Fruit fly (Drosophila melanogaster) S2 (cell line): Measurements from ENCODE around the gene Dph1.

ENCODE experiments used
- CG8478 ChIP-seq: fragments of >200 bp; optimal IDR thresholded peaks from 2 replicates; lab custom pipeline; 2018
- CTCF ChIP-seq, 2 experiments: fragments of >200 bp; optimal IDR thresholded peaks; 2 replicates each; lab custom pipeline; 2018

Gene Dph1

DNA sequence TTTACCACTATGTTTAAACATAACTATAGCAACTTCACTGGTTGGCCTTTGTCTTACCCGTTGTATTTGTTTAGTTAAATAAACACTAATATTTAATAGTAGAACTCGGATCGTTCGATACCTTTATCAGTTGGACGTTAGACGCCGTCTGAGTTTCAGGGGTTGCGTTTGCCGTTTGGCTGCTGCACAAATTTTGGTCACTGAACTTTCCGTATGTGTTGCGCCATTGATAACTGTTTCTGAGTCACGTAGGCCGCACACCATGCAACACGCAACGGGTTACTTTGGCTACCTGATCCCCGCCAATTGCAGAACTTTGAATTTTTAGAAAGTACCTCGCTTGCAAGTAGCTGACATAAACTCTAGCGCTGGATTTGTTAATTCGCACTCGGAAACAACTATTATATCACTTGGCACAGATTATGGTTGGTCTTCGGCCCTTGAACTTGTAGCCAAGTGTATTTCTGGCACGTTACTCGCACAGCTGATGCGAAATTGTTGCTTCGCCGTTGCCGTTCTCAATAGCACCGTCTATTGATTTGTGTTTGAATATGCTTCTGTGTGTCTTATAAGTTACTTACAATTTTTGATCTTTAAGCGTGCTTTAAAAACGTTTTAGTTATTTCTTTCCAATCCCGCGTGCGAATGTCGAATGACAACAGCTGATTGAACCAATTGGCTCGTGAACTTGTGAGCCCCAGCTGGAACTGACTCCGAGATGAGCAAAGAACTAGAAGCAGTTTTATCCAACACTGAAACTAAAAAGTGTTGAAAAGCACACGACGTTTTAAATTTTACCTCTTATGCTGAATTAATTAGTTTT lies at the start of gene Dph1:
TSS of gene Dph1 (minus strand) at position 670 of the 823 bp plus-strand sequence.
- TF ChIP-seq CTCF (optimal IDR thresholded peaks at IDR 0.05; lab: Kevin White, UChicago) (peak in 1 of 2 experiments; percentile 5), CG8478 (lab: Kevin White, UChicago) (no peak)

DNA sequence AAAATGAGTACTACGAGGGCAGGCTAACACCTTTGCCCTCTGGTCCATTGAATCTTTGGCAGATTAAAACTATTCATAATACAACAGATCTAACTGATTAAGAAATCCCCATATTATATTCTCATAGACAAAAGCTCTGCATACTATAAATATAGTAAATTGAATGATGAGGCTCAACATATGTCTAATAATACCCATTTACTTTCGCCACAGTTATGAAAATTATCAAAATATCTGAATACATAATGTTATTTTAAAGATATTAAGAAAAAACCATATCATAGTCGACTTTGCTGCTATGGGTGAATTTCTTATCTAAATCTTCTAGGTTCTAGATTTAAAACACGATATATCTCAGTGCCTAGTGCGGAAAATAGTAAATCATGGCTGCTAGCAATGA lies 35.1 kb upstream of the Dph1 start, which contains the start of gene CG32087:
TSS of gene CG32087 (plus strand) at position 301 of the 400 bp plus-strand sequence.
- no peak for TF ChIP-seq CTCF (optimal IDR thresholded peaks at IDR 0.05; lab: Kevin White, UChicago)
- no peak for TF ChIP-seq CG8478 (lab: Kevin White, UChicago)

DNA sequence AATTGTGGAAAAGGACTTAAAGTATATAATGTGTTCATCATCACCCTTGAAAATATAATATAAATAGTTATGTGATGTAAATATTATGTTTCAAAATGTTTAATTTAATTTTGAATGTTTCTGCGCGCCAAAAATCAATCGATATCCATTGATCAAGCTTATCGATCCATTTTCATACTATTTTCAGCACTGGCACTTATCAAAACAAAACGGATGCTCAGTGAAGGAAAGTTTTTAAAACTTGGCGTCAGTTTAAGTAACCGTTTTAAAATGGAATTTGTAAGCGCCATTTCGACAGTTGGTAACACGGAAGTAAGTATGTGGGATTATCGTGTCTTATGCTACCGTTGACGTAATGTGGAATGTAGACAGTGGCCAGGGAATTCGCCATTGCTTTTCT lies 31.4 kb upstream of the Dph1 start, which contains the start of gene sunn:
TSS of gene sunn (plus strand) at position 202 of the 400 bp plus-strand sequence.
- no peak for TF ChIP-seq CG8478 (lab: Kevin White, UChicago)
- no peak for TF ChIP-seq CTCF (optimal IDR thresholded peaks at IDR 0.05; lab: Kevin White, UChicago)

DNA sequence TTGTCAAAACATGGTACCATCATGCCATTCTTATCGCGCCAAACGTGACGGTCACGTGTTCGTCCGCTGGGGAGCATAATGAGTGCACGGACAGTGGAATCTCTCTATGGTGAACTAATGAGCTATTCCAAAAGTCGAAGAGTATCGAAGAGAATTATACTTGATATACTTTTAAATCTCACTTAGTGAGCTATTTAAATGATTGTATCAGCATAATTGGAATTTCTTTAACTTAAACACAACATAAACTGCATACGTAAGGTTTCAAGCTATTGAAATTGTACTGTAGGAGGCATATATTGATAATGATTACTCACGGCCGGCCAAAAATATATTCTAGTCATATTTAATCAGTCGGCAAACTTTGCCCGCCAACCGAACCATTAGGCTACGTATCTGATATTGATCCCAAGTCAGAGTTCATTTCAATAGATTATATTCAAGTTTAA lies 24.8 kb upstream of the Dph1 start:
- TF ChIP-seq CTCF (optimal IDR thresholded peaks at IDR 0.05; lab: Kevin White, UChicago) = no peak
- TF ChIP-seq CG8478 (lab: Kevin White, UChicago) = no peak

DNA sequence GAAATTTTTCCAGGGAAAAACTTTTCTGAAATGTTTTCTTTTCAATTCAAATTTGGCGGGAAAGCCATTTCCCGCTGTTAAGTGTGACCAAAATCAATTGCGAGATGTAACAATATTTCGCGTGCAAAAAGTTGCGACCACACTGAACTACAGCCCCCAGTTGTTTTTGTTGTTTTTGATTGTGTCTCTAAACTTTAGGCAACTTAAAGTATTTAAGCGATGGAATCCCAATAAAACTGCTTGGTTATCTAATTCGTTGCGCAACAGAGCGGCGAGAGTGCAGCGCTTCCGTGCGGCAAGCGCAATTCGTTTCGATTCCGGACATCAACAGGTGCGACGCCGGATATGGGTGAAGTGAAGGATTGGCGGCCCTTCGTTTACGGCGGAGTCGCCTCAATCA lies 24.0 kb upstream of the Dph1 start, which contains the start of gene Bmcp:
TSS of gene Bmcp (plus strand) at position 155 of the 400 bp plus-strand sequence.
- TF ChIP-seq CG8478 (lab: Kevin White, UChicago) (no peak), CTCF (optimal IDR thresholded peaks at IDR 0.05; lab: Kevin White, UChicago) (no peak)

DNA sequence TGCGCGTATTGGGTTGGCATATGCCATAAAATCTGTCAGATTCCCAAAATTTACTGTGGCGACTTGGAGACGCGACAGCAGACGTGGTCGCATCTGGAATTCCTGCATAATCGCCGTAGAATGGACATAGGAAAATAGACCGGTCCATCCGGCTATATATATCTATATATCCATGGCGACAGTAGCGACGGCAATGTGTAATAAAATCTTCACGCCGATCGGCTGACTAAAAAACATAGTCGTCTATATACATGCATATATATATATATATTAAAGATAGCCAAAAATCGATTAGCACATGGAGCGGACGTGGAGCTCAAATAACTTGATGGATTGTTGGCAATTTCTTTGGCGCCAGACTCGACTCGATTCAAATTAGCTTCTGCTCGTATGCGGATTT lies 21.2 kb upstream of the Dph1 start:
- no peak for TF ChIP-seq CTCF (optimal IDR thresholded peaks at IDR 0.05; lab: Kevin White, UChicago)

DNA sequence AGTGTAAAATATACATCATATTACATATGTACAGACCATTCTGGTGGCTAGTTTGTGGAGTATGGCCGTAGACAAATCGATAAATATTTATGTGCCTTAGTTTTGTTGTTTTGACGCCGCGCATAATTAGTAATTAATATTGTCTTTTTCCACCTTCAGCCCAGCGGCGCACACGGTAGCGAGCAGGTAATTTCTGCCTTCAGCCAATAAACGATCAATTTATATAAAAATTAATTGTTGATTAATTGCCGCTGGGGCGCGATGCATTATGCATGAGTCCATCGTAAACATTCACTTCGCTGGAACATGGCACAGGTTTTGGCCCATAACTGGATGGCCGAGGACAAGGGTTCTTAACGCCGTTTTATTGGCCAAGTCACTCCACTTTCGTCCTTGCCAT lies 20.5 kb upstream of the Dph1 start:
- TF ChIP-seq CG8478 (lab: Kevin White, UChicago) (no peak), CTCF (optimal IDR thresholded peaks at IDR 0.05; lab: Kevin White, UChicago) (no peak)

DNA sequence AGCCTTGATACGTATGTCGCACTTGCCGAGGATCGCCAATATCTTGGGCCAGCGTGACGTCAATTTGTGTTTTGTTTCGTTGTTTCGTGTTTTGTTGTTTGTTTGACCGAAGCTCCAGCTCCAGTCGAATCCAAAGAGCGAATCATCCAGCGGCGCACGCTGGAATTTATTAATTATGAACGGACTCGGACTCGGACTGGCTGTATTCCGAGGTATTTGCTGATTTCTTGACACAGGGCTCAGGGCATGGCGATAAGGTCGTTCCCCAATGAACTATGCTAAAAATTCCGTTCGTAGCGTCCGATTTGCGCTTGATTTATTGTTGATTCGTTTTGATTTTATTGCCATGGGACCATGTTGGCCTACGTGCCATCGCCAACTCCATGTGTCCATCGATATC lies 20.1 kb upstream of the Dph1 start:
- TF ChIP-seq CTCF (optimal IDR thresholded peaks at IDR 0.05; lab: Kevin White, UChicago) (no peak), CG8478 (lab: Kevin White, UChicago) (no peak)

DNA sequence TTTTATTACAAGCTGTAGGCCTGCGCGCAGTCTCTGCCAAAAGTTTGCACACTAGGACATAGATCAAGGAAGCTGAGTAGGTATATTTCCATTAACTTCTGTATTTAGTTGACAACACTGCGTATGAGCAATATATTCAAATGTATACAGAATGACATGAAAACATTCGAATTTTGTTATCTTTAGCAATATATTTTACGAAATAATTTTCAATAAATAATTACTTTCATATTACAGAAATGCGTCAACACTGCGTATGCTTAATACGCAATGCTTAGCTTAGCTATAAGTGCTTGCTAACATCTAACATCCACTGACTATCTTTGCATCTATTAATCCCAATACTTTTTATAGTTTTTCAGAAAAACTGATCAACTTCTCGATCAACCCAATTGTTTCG lies 19.6 kb upstream of the Dph1 start:
- TF ChIP-seq CG8478 (lab: Kevin White, UChicago) = no peak
- TF ChIP-seq CTCF (optimal IDR thresholded peaks at IDR 0.05; lab: Kevin White, UChicago) = no peak

DNA sequence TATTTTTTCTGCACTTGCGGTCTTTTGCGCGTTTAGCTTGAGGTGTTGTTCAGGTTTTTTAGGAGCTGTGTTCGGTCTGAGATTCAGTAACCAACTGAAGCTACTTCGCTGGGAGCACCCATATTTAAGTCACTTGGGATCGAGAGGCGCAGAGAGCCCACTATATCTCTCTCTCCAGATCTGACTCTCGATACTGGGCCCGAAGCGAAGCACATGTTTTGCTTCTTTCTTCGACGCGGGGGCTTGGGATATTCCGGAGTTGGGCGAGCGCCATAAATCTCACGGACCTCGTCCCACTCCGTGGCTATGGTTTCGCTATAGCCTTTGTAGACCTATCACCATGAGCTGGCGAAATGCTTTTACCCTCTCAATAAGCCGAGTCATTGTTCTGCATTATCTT lies 18.4 kb upstream of the Dph1 start, which contains the start of gene CG14132:
TSS of gene CG14132 (minus strand) at position 99 of the 400 bp plus-strand sequence.
- TF ChIP-seq CTCF (optimal IDR thresholded peaks at IDR 0.05; lab: Kevin White, UChicago) = no peak
- TF ChIP-seq CG8478 (lab: Kevin White, UChicago) = no peak

DNA sequence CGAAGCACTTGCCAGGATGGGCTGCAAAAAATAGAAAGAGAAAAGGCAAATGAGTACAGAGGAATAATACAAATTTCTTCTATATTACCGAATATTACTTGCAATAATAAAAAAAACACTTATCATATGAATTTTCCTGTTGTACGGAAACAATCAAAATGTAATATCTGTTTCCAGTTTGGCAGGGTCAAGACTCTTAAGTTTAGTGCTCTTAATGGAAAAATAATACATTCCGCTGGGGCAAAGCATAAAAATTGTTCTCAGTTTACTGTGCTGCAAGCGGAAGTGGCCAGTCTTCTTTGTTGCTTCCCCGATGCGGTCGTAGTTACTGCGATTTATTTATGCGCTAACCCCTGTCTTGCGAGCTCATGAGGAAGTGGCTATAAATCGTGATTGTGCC lies 16.1 kb upstream of the Dph1 start:
- TF ChIP-seq CTCF (optimal IDR thresholded peaks at IDR 0.05; lab: Kevin White, UChicago) (no peak), CG8478 (lab: Kevin White, UChicago) (no peak)

DNA sequence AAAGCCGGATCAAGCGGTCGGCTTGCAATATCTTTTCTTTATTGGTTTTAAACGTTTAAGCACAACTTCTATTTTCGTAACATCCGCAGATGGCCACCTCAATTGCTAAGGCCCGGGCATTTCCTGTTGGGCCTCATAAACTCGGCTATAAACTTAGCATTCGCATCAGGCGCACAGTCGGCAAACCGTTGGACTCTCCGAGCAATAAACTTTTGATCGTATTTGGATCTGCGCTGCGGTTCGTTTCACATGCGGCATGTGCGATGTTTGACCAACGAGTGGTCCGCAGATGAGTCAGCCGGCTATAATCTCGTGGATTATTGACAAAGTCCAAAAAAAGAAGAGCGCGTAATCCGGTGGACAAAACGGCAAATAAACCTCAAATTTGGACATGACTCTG lies 15.0 kb upstream of the Dph1 start:
- no peak for TF ChIP-seq CG8478 (lab: Kevin White, UChicago)
- no peak for TF ChIP-seq CTCF (optimal IDR thresholded peaks at IDR 0.05; lab: Kevin White, UChicago)

DNA sequence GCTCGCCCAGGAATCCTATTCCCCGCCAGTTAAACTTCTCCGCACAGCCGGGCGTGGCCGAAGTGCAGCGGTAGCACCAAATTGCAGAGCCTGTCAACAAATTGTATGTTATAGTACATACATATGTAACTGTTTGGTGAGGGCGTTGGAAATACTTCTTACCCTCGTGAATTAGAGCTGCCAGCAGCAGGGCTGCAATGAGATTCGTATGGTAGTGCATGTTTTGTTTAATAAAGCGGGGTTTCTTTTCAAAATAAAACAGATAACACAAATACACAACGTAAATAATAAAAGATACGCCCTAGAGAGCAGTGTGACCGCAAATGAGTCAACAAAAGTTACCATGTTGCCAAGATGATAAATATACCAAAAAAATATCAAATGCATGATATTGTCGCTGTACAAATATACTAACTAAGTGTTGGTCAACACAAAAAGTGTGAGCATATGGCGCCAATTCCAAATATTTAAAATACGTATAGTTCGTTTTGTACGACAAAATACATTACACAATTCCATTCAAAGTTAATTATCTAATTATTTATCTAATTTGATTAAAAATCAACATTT lies 14.4 kb upstream of the Dph1 start, which contains the start of gene crim:
TSS of gene crim (minus strand) at position 328 of the 570 bp plus-strand sequence.
- TF ChIP-seq CTCF (optimal IDR thresholded peaks at IDR 0.05; lab: Kevin White, UChicago) (peak in 1 of 2 experiments; percentile 9), CG8478 (lab: Kevin White, UChicago) (no peak)

DNA sequence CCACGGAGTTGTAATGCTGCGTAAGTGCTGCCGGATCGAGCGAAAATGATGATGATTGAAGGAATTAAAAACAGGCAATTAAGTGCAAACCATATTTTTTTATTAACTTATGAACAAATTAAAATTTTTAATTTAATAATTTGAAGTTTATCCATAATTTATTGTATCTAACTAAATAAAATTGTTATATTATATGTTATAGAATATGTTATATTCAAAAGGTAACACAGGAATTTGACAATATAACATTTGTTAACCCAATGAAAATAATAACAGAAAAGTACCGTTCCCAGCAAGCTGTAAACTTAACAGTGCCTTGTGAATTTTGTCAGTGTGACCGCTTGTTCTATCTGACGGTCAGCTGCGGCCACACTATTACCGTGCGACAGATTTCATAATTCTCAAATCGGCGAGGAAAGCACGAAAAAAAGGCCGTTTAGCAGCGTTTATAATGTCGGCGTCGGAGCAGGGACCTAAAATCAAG lies 11.9 kb upstream of the Dph1 start, which contains the start of the genes Ccdc56 and mtTFB1:
TSS of gene Ccdc56 (plus strand) at position 347 of the 484 bp plus-strand sequence.
TSS of gene mtTFB1 (plus strand) at position 347 of the 484 bp plus-strand sequence.
- no peak for TF ChIP-seq CTCF (optimal IDR thresholded peaks at IDR 0.05; lab: Kevin White, UChicago)
- no peak for TF ChIP-seq CG8478 (lab: Kevin White, UChicago)
